Worm (Caenorhabditis elegans) whole organism, L4 larva: ENCODE results near the gene C27A2.8.
A peak's percentile ranks its signal among the peaks of the same experiment; 100 is the strongest.

Experiments
- F26F4.8 ChIP-seq: fragments of 200-800 bp; sonication (Bioruptor generic); conservative IDR thresholded peaks from 2 replicates; pipeline ENCODE4 v1.3.6; 2022; ENCODE audit warnings: missing genetic modification characterization, missing compliant biosample characterization
- F37D6.2 ChIP-seq: sonication (generic microtip); optimal IDR thresholded peaks from 2 replicates; lab custom pipeline; 2016; ENCODE audit warnings: mild to moderate bottlenecking, missing genetic modification characterization, missing compliant biosample characterization
- F44E2.7 ChIP-seq: fragments of 200-800 bp; sonication (Bioruptor generic); IDR thresholded peaks from 2 replicates; pipeline ENCODE4 v2.1.2; 2022; ENCODE audit warnings: missing genetic modification characterization, missing compliant biosample characterization
- F49E8.2 ChIP-seq: sonication (generic microtip); optimal IDR thresholded peaks from 2 replicates; lab custom pipeline; 2016; ENCODE audit warnings: missing compliant biosample characterization, mild to moderate bottlenecking, missing genetic modification characterization, borderline replicate concordance
- Y105C5A.15 ChIP-seq: fragments of 200-800 bp; sonication (Bioruptor generic); IDR thresholded peaks from 2 replicates; pipeline ENCODE4 v1.3.6; 2022; ENCODE audit warnings: missing genetic modification characterization, missing compliant biosample characterization
- Y75B8A.6 ChIP-seq: fragments of 200-800 bp; sonication (Bioruptor generic); IDR thresholded peaks from 2 replicates; pipeline ENCODE4 v1.3.6; 2022; ENCODE audit warnings: missing genetic modification reagents, missing genetic modification characterization, missing compliant biosample characterization
- aha-1 ChIP-seq: fragments of 150-350 bp; peaks from one replicate; lab custom pipeline; 2014; ENCODE audit warnings: missing biosample characterization, missing genetic modification characterization
- attf-4 ChIP-seq: sonication (generic microtip); optimal IDR thresholded peaks from 3 replicates; lab custom pipeline; 2017; ENCODE audit warnings: missing biosample characterization, missing genetic modification characterization
- ceh-28 ChIP-seq: fragments of 150-350 bp; optimal IDR thresholded peaks from 2 replicates; lab custom pipeline; 2014; ENCODE audit warnings: missing biosample characterization, missing genetic modification reagents, missing genetic modification characterization
- ceh-82 ChIP-seq: sonication (generic microtip); optimal IDR thresholded peaks from 2 replicates; lab custom pipeline; 2017; ENCODE audit warnings: missing biosample characterization, missing genetic modification characterization
- ces-1 ChIP-seq: fragments of 150-350 bp; sonication (generic microtip); optimal IDR thresholded peaks from 4 replicates; lab custom pipeline; 2014; ENCODE audit warnings: missing biosample characterization, missing genetic modification reagents, missing genetic modification characterization
- ctbp-1 ChIP-seq: fragments of 200-800 bp; sonication (Bioruptor generic); IDR thresholded peaks from 2 replicates; pipeline ENCODE4 v1.3.6; 2022; ENCODE audit warnings: missing genetic modification reagents, missing genetic modification characterization, missing compliant biosample characterization
- daf-12 ChIP-seq: fragments of 150-350 bp; optimal IDR thresholded peaks from 2 replicates; lab custom pipeline; 2014; ENCODE audit warnings: missing biosample characterization, missing genetic modification reagents, missing genetic modification characterization
- daf-19 ChIP-seq: fragments of 200-800 bp; sonication (Bioruptor generic); conservative IDR thresholded peaks from 2 replicates; pipeline ENCODE4 v1.3.6; 2022; ENCODE audit warnings: missing genetic modification characterization, missing compliant biosample characterization
- dmd-8 ChIP-seq: fragments of 200-800 bp; sonication (Bioruptor generic); IDR thresholded peaks from 2 replicates; pipeline ENCODE4 v1.3.6; 2022; ENCODE audit warnings: missing genetic modification characterization, missing compliant biosample characterization
- dmd-9 ChIP-seq: fragments of 200-800 bp; sonication (Bioruptor generic); IDR thresholded peaks from 2 replicates; pipeline ENCODE4 v1.3.6; 2022; ENCODE audit warnings: missing genetic modification reagents, missing genetic modification characterization, missing compliant biosample characterization
- dpl-1 ChIP-seq: fragments of 150-350 bp; optimal IDR thresholded peaks from 2 replicates; lab custom pipeline; 2014; ENCODE audit warnings: missing biosample characterization, missing genetic modification reagents, missing genetic modification characterization
- dve-1 ChIP-seq: sonication (generic microtip); optimal IDR thresholded peaks from 2 replicates; lab custom pipeline; 2017; ENCODE audit warnings: antibody characterized with exemption, mild to moderate bottlenecking, missing genetic modification characterization, missing compliant biosample characterization; ENCODE audit not compliant: insufficient read depth
- egl-43 ChIP-seq: fragments of 200-800 bp; sonication (Bioruptor generic); IDR thresholded peaks from 2 replicates; pipeline ENCODE4 v1.3.6; 2022; ENCODE audit warnings: missing genetic modification reagents, missing genetic modification characterization, missing compliant biosample characterization
- fkh-10 ChIP-seq: fragments of 150-350 bp; optimal IDR thresholded peaks from 2 replicates; lab custom pipeline; 2014; ENCODE audit warnings: missing biosample characterization, missing genetic modification reagents, missing genetic modification characterization
- fos-1 ChIP-seq: fragments of 150-350 bp; optimal IDR thresholded peaks from 2 replicates; lab custom pipeline; 2014; ENCODE audit warnings: missing biosample characterization, missing genetic modification characterization
- hlh-11 ChIP-seq: fragments of 200-800 bp; sonication (Bioruptor generic); optimal IDR thresholded peaks from 2 replicates; lab custom pipeline; 2018; ENCODE audit warnings: mild to moderate bottlenecking, missing genetic modification characterization, missing compliant biosample characterization
- lim-7 ChIP-seq: fragments of 200-800 bp; sonication (Bioruptor generic); IDR thresholded peaks from 2 replicates; pipeline ENCODE4 v1.3.6; 2022; ENCODE audit warnings: missing genetic modification characterization, missing compliant biosample characterization
- lin-1 ChIP-seq: fragments of 200-800 bp; sonication (Bioruptor generic); IDR thresholded peaks from 2 replicates; pipeline ENCODE4 v1.3.6; 2022; ENCODE audit warnings: missing genetic modification reagents, missing genetic modification characterization, missing compliant biosample characterization
- lin-29 ChIP-seq: fragments of 200-800 bp; sonication (Bioruptor generic); IDR thresholded peaks from 2 replicates; pipeline ENCODE4 v1.3.6; 2022; ENCODE audit warnings: missing genetic modification reagents, missing genetic modification characterization, missing compliant biosample characterization
- lir-3 ChIP-seq: sonication (generic microtip); optimal IDR thresholded peaks from 2 replicates; lab custom pipeline; 2016; ENCODE audit warnings: mild to moderate bottlenecking, missing genetic modification characterization, missing compliant biosample characterization
- lsy-2 ChIP-seq, 2 experiments: fragments of 150-350 bp in 1 of 2; sonication (generic microtip) in 1 of 2; optimal IDR thresholded peaks; 2 replicates each; lab custom pipeline; 2014 to 2017; ENCODE audit warnings: missing biosample characterization in 2 of 2, missing genetic modification characterization in 2 of 2
- madf-5 ChIP-seq, 2 experiments: fragments of 200-800 bp; sonication (Bioruptor generic); IDR thresholded peaks; 2 replicates each; pipeline ENCODE4 v1.3.6; 2022; ENCODE audit warnings: missing compliant biosample characterization in 2 of 2, missing genetic modification characterization in 2 of 2
- mes-2 ChIP-seq: sonication (generic microtip); optimal IDR thresholded peaks from 2 replicates; lab custom pipeline; 2016; ENCODE audit warnings: missing genotype, mild to moderate bottlenecking, missing genetic modification characterization, missing compliant biosample characterization; ENCODE audit not compliant: poor library complexity, severe bottlenecking
- mxl-3 ChIP-seq: fragments of 200-800 bp; sonication (Bioruptor generic); optimal IDR thresholded peaks from 2 replicates; lab custom pipeline; 2018; ENCODE audit warnings: mild to moderate bottlenecking, missing genetic modification characterization, missing compliant biosample characterization
- nhr-10 ChIP-seq: fragments of 150-350 bp; optimal IDR thresholded peaks from 2 replicates; lab custom pipeline; 2014; ENCODE audit warnings: missing biosample characterization, missing genetic modification characterization
- nhr-102 ChIP-seq: sonication (generic microtip); optimal IDR thresholded peaks from 2 replicates; lab custom pipeline; 2016; ENCODE audit warnings: mild to moderate bottlenecking, missing genetic modification characterization, moderate library complexity, missing compliant biosample characterization
- nhr-111 ChIP-seq: fragments of 200-800 bp; sonication (Bioruptor generic); optimal IDR thresholded peaks from 2 replicates; lab custom pipeline; 2018; ENCODE audit warnings: mild to moderate bottlenecking, missing genetic modification characterization, missing compliant biosample characterization
- nhr-25 ChIP-seq: sonication (generic microtip); optimal IDR thresholded peaks from 2 replicates; lab custom pipeline; 2017; ENCODE audit warnings: missing genetic modification characterization, mild to moderate bottlenecking, missing compliant biosample characterization, antibody characterized with exemption, moderate library complexity, borderline replicate concordance; ENCODE audit not compliant: insufficient read depth
- nhr-41 ChIP-seq: fragments of 200-800 bp; sonication (Bioruptor generic); IDR thresholded peaks from 2 replicates; pipeline ENCODE4 v1.3.6; 2022; ENCODE audit warnings: missing genetic modification reagents, missing genetic modification characterization, missing compliant biosample characterization
- pha-4 ChIP-seq, 2 experiments: fragments of 150-350 bp in 1 of 2; fragments of 200-800 bp in 1 of 2; sonication (Bioruptor generic) in 1 of 2; IDR thresholded peaks in 1 of 2; optimal IDR thresholded peaks in 1 of 2; 2 replicates each; pipeline versions ENCODE4 v1.3.6 to Lab custom; 2014 to 2022; ENCODE audit warnings: missing genetic modification characterization in 2 of 2, missing genetic modification reagents in 2 of 2, missing biosample characterization in 1 of 2, missing compliant biosample characterization in 1 of 2
- php-3 ChIP-seq: fragments of 200-800 bp; sonication (Bioruptor generic); IDR thresholded peaks from 2 replicates; pipeline ENCODE4 v1.3.6; 2022; ENCODE audit warnings: missing genetic modification reagents, missing genetic modification characterization, missing compliant biosample characterization
- pqm-1 ChIP-seq: sonication (generic microtip); optimal IDR thresholded peaks from 2 replicates; lab custom pipeline; 2017; ENCODE audit warnings: missing biosample characterization, missing genetic modification characterization
- rbr-2 ChIP-seq: sonication (generic microtip); optimal IDR thresholded peaks from 2 replicates; lab custom pipeline; 2016; ENCODE audit warnings: missing genotype, missing genetic modification characterization, missing compliant biosample characterization
- saeg-2 ChIP-seq: fragments of 200-800 bp; sonication (Bioruptor generic); IDR thresholded peaks from 2 replicates; pipeline ENCODE4 v1.3.6; 2022; ENCODE audit warnings: missing genetic modification reagents, missing genetic modification characterization, missing compliant biosample characterization
- snpc-1.2 ChIP-seq: fragments of 200-800 bp; sonication (Bioruptor generic); IDR thresholded peaks from 2 replicates; pipeline ENCODE4 v1.3.6; 2022; ENCODE audit warnings: missing genetic modification reagents, missing genetic modification characterization, missing compliant biosample characterization
- snpc-4 ChIP-seq: fragments of 150-350 bp; optimal IDR thresholded peaks from 2 replicates; lab custom pipeline; 2014; ENCODE audit warnings: missing biosample characterization, missing genetic modification characterization
- spr-3 ChIP-seq: fragments of 200-800 bp; sonication (Bioruptor generic); optimal IDR thresholded peaks from 2 replicates; lab custom pipeline; 2018; ENCODE audit warnings: mild to moderate bottlenecking, missing genetic modification characterization, missing compliant biosample characterization
- tag-97 ChIP-seq: fragments of 200-800 bp; sonication (Bioruptor generic); IDR thresholded peaks from 2 replicates; pipeline ENCODE4 v1.3.6; 2022; ENCODE audit warnings: missing genetic modification characterization, missing compliant biosample characterization
- unc-130 ChIP-seq: sonication (generic microtip); optimal IDR thresholded peaks from 2 replicates; lab custom pipeline; 2016; ENCODE audit warnings: missing genetic modification reagents, missing genetic modification characterization, missing compliant biosample characterization
- unc-39 ChIP-seq: sonication (generic microtip); optimal IDR thresholded peaks from 2 replicates; lab custom pipeline; 2017; ENCODE audit warnings: missing biosample characterization, missing genetic modification characterization
- unc-62 ChIP-seq, 3 experiments: fragments of 150-350 bp in 1 of 3; sonication (generic microtip); optimal IDR thresholded peaks in 2 of 3; peaks in 1 of 3; 1 replicate in 1 of 3; 2 replicates in 2 of 3; lab custom pipeline; 2014 to 2017; ENCODE audit warnings: missing biosample characterization in 3 of 3, missing genetic modification characterization in 3 of 3, missing genetic modification reagents in 3 of 3, missing genotype in 1 of 3
- vab-7 ChIP-seq: fragments of 200-800 bp; sonication (Bioruptor generic); IDR thresholded peaks from 2 replicates; pipeline ENCODE4 v1.3.6; 2022; ENCODE audit warnings: missing genetic modification reagents, missing genetic modification characterization, missing compliant biosample characterization
- zag-1 ChIP-seq: fragments of 150-350 bp; optimal IDR thresholded peaks from 2 replicates; lab custom pipeline; 2014; ENCODE audit warnings: missing biosample characterization, missing genetic modification characterization
- zfp-3 ChIP-seq: fragments of 200-800 bp; sonication (Bioruptor generic); conservative IDR thresholded peaks from 2 replicates; pipeline ENCODE4 v1.3.6; 2022; ENCODE audit warnings: missing genetic modification reagents, missing genetic modification characterization, missing compliant biosample characterization

C27A2.8 gene

ce11 chrII:5061794-5062368 is 6.0 kb downstream of the C27A2.8 start, which contains the start of gene smc-5 (continued):
- TF ChIP-seq snpc-4 (no peak), dmd-8 (GFP tag; lab: Robert Waterston, UW) (no peak), lin-1 (GFP tag; lab: Robert Waterston, UW) (no peak), saeg-2 (GFP tag; lab: Robert Waterston, UW) (no peak), zag-1 (tag; lab: Kevin White, UChicago) (no peak), nhr-25 (peak; percentile 28), fkh-10 (GFP tag; lab: Kevin White, UChicago) (no peak), F44E2.7 (GFP tag; lab: Robert Waterston, UW) (no peak), aha-1 (tag; lab: Kevin White, UChicago) (peak; percentile 93), ceh-28 (tag; lab: Kevin White, UChicago) (no peak), egl-43 (GFP tag; lab: Robert Waterston, UW) (no peak), F37D6.2 (peak; percentile 11), madf-5 (GFP tag; IDR thresholded peaks at IDR 0.05; lab: Robert Waterston, UW) (no peak), lir-3 (tag; lab: Kevin White, UChicago) (no peak), ctbp-1 (no peak), nhr-41 (GFP tag; lab: Robert Waterston, UW) (no peak), pqm-1 (no peak), nhr-111 (GFP tag; lab: Kevin White, UChicago) (no peak), snpc-1.2 (GFP tag; lab: Robert Waterston, UW) (no peak), ces-1 (no peak), dve-1 (tag; lab: Kevin White, UChicago) (no peak), nhr-10 (tag; lab: Kevin White, UChicago) (no peak), rbr-2 (tag; lab: Kevin White, UChicago) (peak; percentile 59), zfp-3 (GFP tag; lab: Robert Waterston, UW) (no peak), unc-130 (GFP tag; lab: Kevin White, UChicago) (peak; percentile 82), lsy-2 (tag; optimal IDR thresholded peaks at IDR 0.05; lab: Kevin White, UChicago) (no peak), daf-12 (tag; lab: Kevin White, UChicago) (no peak), mes-2 (peak; percentile 92), dmd-9 (no peak), pha-4 (GFP tag; IDR thresholded peaks at IDR 0.05; lab: Robert Waterston, UW) (no peak), pha-4 (tag; optimal IDR thresholded peaks at IDR 0.05; lab: Kevin White, UChicago) (peak; percentile 10), vab-7 (GFP tag; lab: Robert Waterston, UW) (peak; percentile 47; the same call in 1 of the 2 replicates), hlh-11 (tag; lab: Kevin White, UChicago) (no peak), spr-3 (GFP tag; lab: Kevin White, UChicago) (no peak), mxl-3 (GFP tag; lab: Kevin White, UChicago) (no peak), Y105C5A.15 (GFP tag; lab: Robert Waterston, UW) (no peak), daf-19 (no peak), dpl-1 (GFP tag; lab: Kevin White, UChicago) (peak; percentile 84), nhr-102 (tag; lab: Kevin White, UChicago) (no peak), lin-29 (GFP tag; lab: Robert Waterston, UW) (no peak), unc-39 (no peak), attf-4 (tag; lab: Kevin White, UChicago) (no peak), F26F4.8 (GFP tag; lab: Robert Waterston, UW) (no peak), php-3 (GFP tag; lab: Robert Waterston, UW) (no peak), Y75B8A.6 (GFP tag; lab: Robert Waterston, UW) (no peak), tag-97 (no peak), lim-7 (GFP tag; lab: Robert Waterston, UW) (no peak), ceh-82 (tag; lab: Kevin White, UChicago) (no peak), unc-62 (GFP tag; optimal IDR thresholded peaks at IDR 0.05 in 1 of 2; lab: Kevin White, UChicago) (peak in 1 of 2 experiments; percentile 45), unc-62 (tag; optimal IDR thresholded peaks at IDR 0.05; lab: Kevin White, UChicago) (no peak), fos-1 (tag; lab: Kevin White, UChicago) (no peak), F49E8.2 (no peak)
